Worm (Caenorhabditis elegans) whole organism, L3 larva: Measurements from ENCODE around the gene decr-1.1.

Experiments used
- nhr-12 ChIP-seq: fragments of 150-350 bp; optimal IDR thresholded peaks from 2 replicates; lab custom pipeline; 2014; ENCODE audit warnings: missing biosample characterization, missing genetic modification characterization
- nhr-237 ChIP-seq: fragments of 150-350 bp; optimal IDR thresholded peaks from 2 replicates; lab custom pipeline; 2014; ENCODE audit warnings: missing biosample characterization, missing genetic modification characterization
- nhr-76 ChIP-seq: fragments of 150-350 bp; sonication (generic microtip); optimal IDR thresholded peaks from 5 replicates; lab custom pipeline; 2014; ENCODE audit warnings: missing biosample characterization, missing genetic modification characterization
- sea-2 ChIP-seq: fragments of 150-350 bp; sonication (generic microtip); optimal IDR thresholded peaks from 4 replicates; lab custom pipeline; 2014; ENCODE audit warnings: missing biosample characterization, missing genetic modification reagents, missing genetic modification characterization
- unc-62 ChIP-seq: fragments of 150-350 bp; sonication (generic microtip); optimal IDR thresholded peaks from 4 replicates; lab custom pipeline; 2014; ENCODE audit warnings: missing biosample characterization, missing genetic modification reagents, missing genetic modification characterization
- zag-1 ChIP-seq: fragments of 150-350 bp; optimal IDR thresholded peaks from 2 replicates; lab custom pipeline; 2014; ENCODE audit warnings: missing biosample characterization, missing genetic modification characterization

ce11 chrV:13796246-13796776 is 14.1 kb downstream of the decr-1.1 start, which contains the start of gene twk-32:
- TF ChIP-seq nhr-76 (no peak), zag-1 (tag; lab: Kevin White, UChicago) (no peak), nhr-237 (tag; lab: Kevin White, UChicago) (no peak), nhr-12 (tag; lab: Kevin White, UChicago) (no peak), sea-2 (GFP tag; lab: Kevin White, UChicago) (no peak), unc-62 (GFP tag; lab: Kevin White, UChicago) (no peak)
